Worm (Caenorhabditis elegans): Measurements from ENCODE around the gene K01A6.8.

The K01A6.8 gene

ce11 chrIV:11690988-11691387, 46.2 kb downstream of the K01A6.8 start, which contains the start of gene let-60:
let-60 (minus strand) TSS chrIV:11691088.
- TF ChIP-seq nhr-28 (tag; optimal IDR thresholded peaks at IDR 0.05) (no peak), ztf-11 (tag; optimal IDR thresholded peaks at IDR 0.05) (no peak), lin-32 (GFP tag; optimal IDR thresholded peaks at IDR 0.05) (no peak), sptf-1 (tag; optimal IDR thresholded peaks at IDR 0.05) (no peak), ceh-43 (GFP tag; optimal IDR thresholded peaks at IDR 0.05) (no peak), unc-62 (GFP tag; optimal IDR thresholded peaks at IDR 0.05) (no peak), mls-2 (tag; optimal IDR thresholded peaks at IDR 0.05) (no peak), cnd-1 (tag; optimal IDR thresholded peaks at IDR 0.05) (no peak), flh-1 (GFP tag; optimal IDR thresholded peaks at IDR 0.05) (no peak), sem-2 (GFP tag; optimal IDR thresholded peaks at IDR 0.05) (no peak), blmp-1 (tag; optimal IDR thresholded peaks at IDR 0.05) (no peak), unc-39 (tag; optimal IDR thresholded peaks at IDR 0.05) (no peak), bed-3 (GFP tag; optimal IDR thresholded peaks at IDR 0.05) (no peak), nhr-12 (tag; optimal IDR thresholded peaks at IDR 0.05) (no peak), unc-120 (tag; optimal IDR thresholded peaks at IDR 0.05; ENCODE audit: poor library complexity, severe bottlenecking) (no peak), ceh-39 (tag; optimal IDR thresholded peaks at IDR 0.05) (no peak), M03D4.4 (tag; optimal IDR thresholded peaks at IDR 0.05) (no peak), hlh-1 (tag; optimal IDR thresholded peaks at IDR 0.05) (no peak), nhr-2 (tag; optimal IDR thresholded peaks at IDR 0.05) (no peak), drap-1 (GFP tag; optimal IDR thresholded peaks at IDR 0.05) (no peak)

- TF ChIP-seq bed-3 (GFP tag; optimal IDR thresholded peaks at IDR 0.05) (peak; percentile 2), mls-2 (tag; optimal IDR thresholded peaks at IDR 0.05) (no peak)
Observed at ce11 chrIV:11688018-11688417, 49.2 kb downstream of the K01A6.8 start, which contains the start of gene ZK792.5. ZK792.5 (minus strand) TSS chrIV:11688118.
